Worm (Caenorhabditis elegans) whole organism, midembryonic: ENCODE data around the gene F52G2.3.

ENCODE experiments used
- T22C8.4 ChIP-seq: fragments of 200-800 bp; sonication (Bioruptor generic); IDR thresholded peaks from 2 replicates; pipeline ENCODE4 v1.3.6; 2022; ENCODE audit warnings: missing genetic modification characterization, missing compliant biosample characterization
- cog-1 ChIP-seq: sonication (generic microtip); optimal IDR thresholded peaks from 2 replicates; lab custom pipeline; 2016; ENCODE audit warnings: missing genetic modification characterization, missing compliant biosample characterization
- flt-1 ChIP-seq: fragments of 200-800 bp; sonication (Bioruptor generic); IDR thresholded peaks from 2 replicates; pipeline ENCODE4 v1.3.6; 2022; ENCODE audit warnings: missing genetic modification characterization, missing compliant biosample characterization
- klf-2 ChIP-seq: fragments of 200-800 bp; sonication (Bioruptor generic); conservative IDR thresholded peaks from 2 replicates; pipeline ENCODE4 v1.3.6; 2022; ENCODE audit warnings: missing genetic modification reagents, missing genetic modification characterization, missing compliant biosample characterization
- med-1 ChIP-seq: sonication (generic microtip); optimal IDR thresholded peaks from 2 replicates; lab custom pipeline; 2017; ENCODE audit warnings: missing genetic modification characterization, mild to moderate bottlenecking, missing compliant biosample characterization, antibody characterized with exemption, missing genetic modification reagents; ENCODE audit not compliant: insufficient read depth
- ref-1 ChIP-seq: fragments of 200-800 bp; sonication (Bioruptor generic); conservative IDR thresholded peaks from 2 replicates; pipeline ENCODE4 v1.3.6; 2022; ENCODE audit warnings: missing genetic modification reagents, missing genetic modification characterization, missing compliant biosample characterization
- tab-1 ChIP-seq: fragments of 200-800 bp; sonication (Bioruptor generic); IDR thresholded peaks from 2 replicates; pipeline ENCODE4 v1.3.6; 2022; ENCODE audit warnings: missing genetic modification characterization, missing compliant biosample characterization
- ztf-23 ChIP-seq: fragments of 200-800 bp; sonication (Bioruptor generic); IDR thresholded peaks from 2 replicates; pipeline ENCODE4 v1.3.6; 2022; ENCODE audit warnings: missing genetic modification reagents, missing genetic modification characterization, missing compliant biosample characterization

ce11 chrIV:13505144-13505543 is 42.9 kb downstream of the F52G2.3 start, which contains the start of gene seld-1:
- TF ChIP-seq klf-2 (GFP tag; lab: Robert Waterston, UW) = no peak
- no peak for TF ChIP-seq ref-1 (GFP tag; lab: Robert Waterston, UW)
- TF ChIP-seq flt-1 (GFP tag; lab: Robert Waterston, UW) = no peak
- TF ChIP-seq T22C8.4 (GFP tag; lab: Robert Waterston, UW) = no peak
- no peak for TF ChIP-seq ztf-23
- no peak for TF ChIP-seq tab-1 (GFP tag; lab: Robert Waterston, UW)
- no peak for TF ChIP-seq med-1 (GFP tag; lab: Kevin White, UChicago)
- no peak for TF ChIP-seq cog-1 (tag; lab: Kevin White, UChicago)
